Worm (Caenorhabditis elegans): ENCODE measurements around the gene ZK697.8.

DNA sequence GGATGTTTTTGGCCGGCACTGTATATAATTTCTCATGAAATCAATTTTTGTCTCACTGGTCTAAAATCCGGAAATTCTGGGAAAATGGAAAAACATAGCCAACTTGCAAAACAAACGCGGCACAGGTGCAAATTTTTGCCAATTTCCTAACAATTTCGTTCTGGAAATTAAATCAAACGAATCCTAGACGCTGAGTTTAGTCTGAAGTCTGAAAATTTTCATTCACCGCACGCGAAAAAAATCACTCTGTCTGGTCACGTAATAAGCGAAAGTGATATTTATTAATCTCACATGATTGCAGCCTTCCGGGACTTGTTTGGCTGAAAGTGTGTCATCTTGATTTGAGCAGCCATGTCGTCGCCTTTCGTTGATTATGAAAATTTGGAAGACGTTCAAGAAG lies 32.1 kb downstream of the ZK697.8 start, which contains the start of gene srw-103:
- no peak for TF ChIP-seq nhr-6 (tag; optimal IDR thresholded peaks at IDR 0.05)
- TF ChIP-seq ceh-82 (tag; optimal IDR thresholded peaks at IDR 0.05), result no peak
- TF ChIP-seq ztf-11 (tag; optimal IDR thresholded peaks at IDR 0.05), result no peak
- no peak for TF ChIP-seq daf-12 (tag; optimal IDR thresholded peaks at IDR 0.05)
- TF ChIP-seq pha-4 (GFP tag; IDR thresholded peaks at IDR 0.05), result no peak
- no peak for TF ChIP-seq pha-4 (tag; optimal IDR thresholded peaks at IDR 0.05)
- TF ChIP-seq ama-1 (optimal IDR thresholded peaks at IDR 0.05), result no peak
- no peak for TF ChIP-seq fkh-10 (GFP tag; optimal IDR thresholded peaks at IDR 0.05)
- TF ChIP-seq unc-62 (GFP tag; optimal IDR thresholded peaks at IDR 0.05 in 1 of 2), result no peak
- no peak for TF ChIP-seq unc-62 (tag; optimal IDR thresholded peaks at IDR 0.05)
- no peak for TF ChIP-seq nhr-237 (tag; optimal IDR thresholded peaks at IDR 0.05)
- no peak for TF ChIP-seq ceh-28 (tag; optimal IDR thresholded peaks at IDR 0.05)
- no peak for TF ChIP-seq lin-1 (GFP tag; IDR thresholded peaks at IDR 0.05)
- TF ChIP-seq mdl-1 (tag; optimal IDR thresholded peaks at IDR 0.05), result no peak
- no peak for TF ChIP-seq saeg-2 (GFP tag; IDR thresholded peaks at IDR 0.05)
- TF ChIP-seq ceh-62 (tag; optimal IDR thresholded peaks at IDR 0.05), result no peak

All from whole organism, L4 larva.